Worm (Caenorhabditis elegans) whole organism, L1 larva: ENCODE results near the gene cyy-1.

Source experiments
- C16A3.4 ChIP-seq: fragments of 150-350 bp; optimal IDR thresholded peaks from 2 replicates; lab custom pipeline; 2014; ENCODE audit warnings: missing biosample characterization, missing genetic modification characterization
- C34B4.2 ChIP-seq: sonication (generic microtip); optimal IDR thresholded peaks from 2 replicates; lab custom pipeline; 2017; ENCODE audit warnings: mild to moderate bottlenecking, missing genetic modification characterization, missing compliant biosample characterization
- F16B12.6 ChIP-seq: fragments of 150-350 bp; optimal IDR thresholded peaks from 2 replicates; lab custom pipeline; 2014; ENCODE audit warnings: missing biosample characterization, missing genetic modification characterization
- aha-1 ChIP-seq: fragments of 150-350 bp; optimal IDR thresholded peaks from 2 replicates; lab custom pipeline; 2014; ENCODE audit warnings: missing biosample characterization, missing genetic modification characterization
- alr-1 ChIP-seq: fragments of 200-800 bp; sonication (Bioruptor generic); optimal IDR thresholded peaks from 2 replicates; lab custom pipeline; 2018; ENCODE audit warnings: borderline replicate concordance, mild to moderate bottlenecking, missing genetic modification characterization, missing compliant biosample characterization
- blmp-1 ChIP-seq: fragments of 150-350 bp; optimal IDR thresholded peaks from 2 replicates; lab custom pipeline; 2014; ENCODE audit warnings: missing biosample characterization, missing genetic modification characterization
- ceh-63 ChIP-seq: fragments of 200-800 bp; sonication (Bioruptor generic); optimal IDR thresholded peaks from 2 replicates; lab custom pipeline; 2018; ENCODE audit warnings: mild to moderate bottlenecking, missing genetic modification characterization, missing compliant biosample characterization
- ceh-8 ChIP-seq: fragments of 200-800 bp; sonication (Bioruptor generic); optimal IDR thresholded peaks from 2 replicates; lab custom pipeline; 2018; ENCODE audit warnings: mild to moderate bottlenecking, missing genetic modification characterization, moderate library complexity, missing compliant biosample characterization
- ceh-82 ChIP-seq, 3 experiments: fragments of 150-350 bp in 1 of 3; sonication (generic microtip) in 2 of 3; optimal IDR thresholded peaks; 2 replicates each; lab custom pipeline; 2014 to 2017; ENCODE audit warnings: missing biosample characterization in 3 of 3, missing genetic modification characterization in 3 of 3
- ces-1 ChIP-seq: fragments of 150-350 bp; optimal IDR thresholded peaks from 2 replicates; lab custom pipeline; 2014; ENCODE audit warnings: missing biosample characterization, missing genetic modification reagents, missing genetic modification characterization
- dpl-1 ChIP-seq, 3 experiments: fragments of 150-350 bp in 2 of 3; sonication (generic microtip) in 1 of 3; optimal IDR thresholded peaks; 2 replicates each; lab custom pipeline; 2014 to 2017; ENCODE audit warnings: missing biosample characterization in 3 of 3, missing genetic modification characterization in 3 of 3, missing genetic modification reagents in 3 of 3
- dsc-1 ChIP-seq: sonication (generic microtip); optimal IDR thresholded peaks from 2 replicates; lab custom pipeline; 2016; ENCODE audit warnings: mild to moderate bottlenecking, missing genetic modification characterization, missing compliant biosample characterization
- egl-13 ChIP-seq: sonication (generic microtip); optimal IDR thresholded peaks from 2 replicates; lab custom pipeline; 2016; ENCODE audit warnings: missing genotype, missing genetic modification reagents, missing genetic modification characterization, missing compliant biosample characterization
- egl-27 ChIP-seq, 2 experiments: fragments of 150-350 bp in 1 of 2; sonication (generic microtip); optimal IDR thresholded peaks; 3 replicates each; lab custom pipeline; 2017 to 2018; ENCODE audit warnings: missing biosample characterization in 2 of 2, missing genetic modification characterization in 2 of 2, missing genetic modification reagents in 2 of 2
- elt-2 ChIP-seq: sonication (generic microtip); optimal IDR thresholded peaks from 2 replicates; lab custom pipeline; 2016; ENCODE audit warnings: missing genetic modification characterization, mild to moderate bottlenecking, inconsistent platforms, missing compliant biosample characterization, missing genetic modification reagents
- elt-3 ChIP-seq, 6 experiments: fragments of 150-350 bp in 1 of 6; sonication (generic microtip); optimal IDR thresholded peaks; 2 replicates each; lab custom pipeline; 2017 to 2018; ENCODE audit warnings: missing biosample characterization in 6 of 6, missing genetic modification characterization in 6 of 6, inconsistent platforms in 1 of 6
- fkh-8 ChIP-seq: sonication (generic microtip); optimal IDR thresholded peaks from 2 replicates; lab custom pipeline; 2016; ENCODE audit warnings: mild to moderate bottlenecking, missing genetic modification characterization, missing compliant biosample characterization
- grh-1 ChIP-seq: fragments of 200-800 bp; sonication (Bioruptor generic); IDR thresholded peaks from 2 replicates; pipeline ENCODE4 v1.3.6; 2022; ENCODE audit warnings: missing genetic modification reagents, missing genetic modification characterization, missing compliant biosample characterization
- hlh-17 ChIP-seq: fragments of 200-800 bp; sonication (Bioruptor generic); optimal IDR thresholded peaks from 2 replicates; lab custom pipeline; 2018; ENCODE audit warnings: missing genetic modification characterization, mild to moderate bottlenecking, missing compliant biosample characterization, moderate library complexity, borderline replicate concordance
- irx-1 ChIP-seq: sonication (generic microtip); optimal IDR thresholded peaks from 2 replicates; lab custom pipeline; 2016; ENCODE audit warnings: missing genetic modification characterization, missing compliant biosample characterization
- isw-1 ChIP-seq: fragments of 200-800 bp; sonication (Bioruptor generic); IDR thresholded peaks from 2 replicates; pipeline ENCODE4 v1.3.6; 2022; ENCODE audit warnings: missing genetic modification characterization, missing compliant biosample characterization
- jun-1 ChIP-seq: fragments of 150-350 bp; optimal IDR thresholded peaks from 2 replicates; lab custom pipeline; 2014; ENCODE audit warnings: missing biosample characterization, missing genetic modification reagents, missing genetic modification characterization
- lin-14 ChIP-seq: fragments of 200-800 bp; sonication (Bioruptor generic); optimal IDR thresholded peaks from 2 replicates; lab custom pipeline; 2018; ENCODE audit warnings: mild to moderate bottlenecking, missing genetic modification characterization, moderate library complexity, missing compliant biosample characterization
- lin-35 ChIP-seq, 2 experiments: fragments of 150-350 bp; optimal IDR thresholded peaks; 2 replicates each; lab custom pipeline; 2014; ENCODE audit warnings: missing biosample characterization in 2 of 2, missing genetic modification characterization in 2 of 2, missing genetic modification reagents in 2 of 2
- lir-3 ChIP-seq: sonication (generic microtip); optimal IDR thresholded peaks from 2 replicates; lab custom pipeline; 2016; ENCODE audit warnings: mild to moderate bottlenecking, missing genetic modification characterization, moderate library complexity, missing compliant biosample characterization; ENCODE audit not compliant: poor library complexity
- mab-9 ChIP-seq: fragments of 200-800 bp; sonication (Bioruptor generic); IDR thresholded peaks from 2 replicates; pipeline ENCODE4 v1.3.6; 2022; ENCODE audit warnings: missing genetic modification reagents, missing genetic modification characterization, missing compliant biosample characterization
- mef-2 ChIP-seq: fragments of 150-350 bp; optimal IDR thresholded peaks from 2 replicates; lab custom pipeline; 2014; ENCODE audit warnings: missing biosample characterization, missing genetic modification characterization
- mep-1 ChIP-seq: fragments of 150-350 bp; optimal IDR thresholded peaks from 2 replicates; lab custom pipeline; 2014; ENCODE audit warnings: missing biosample characterization, missing genetic modification characterization
- nhr-11 ChIP-seq: fragments of 150-350 bp; optimal IDR thresholded peaks from 2 replicates; lab custom pipeline; 2014; ENCODE audit warnings: missing biosample characterization, missing genetic modification characterization
- nhr-12 ChIP-seq: sonication (generic microtip); optimal IDR thresholded peaks from 2 replicates; lab custom pipeline; 2017; ENCODE audit warnings: missing biosample characterization, missing genetic modification characterization
- nhr-20 ChIP-seq: sonication (generic microtip); optimal IDR thresholded peaks from 2 replicates; lab custom pipeline; 2016; ENCODE audit warnings: mild to moderate bottlenecking, missing genetic modification characterization, missing compliant biosample characterization
- nhr-47 ChIP-seq: sonication (generic microtip); optimal IDR thresholded peaks from 2 replicates; lab custom pipeline; 2016; ENCODE audit warnings: mild to moderate bottlenecking, missing genetic modification characterization, moderate library complexity, missing compliant biosample characterization
- nhr-71 ChIP-seq: sonication (generic microtip); optimal IDR thresholded peaks from 2 replicates; lab custom pipeline; 2016; ENCODE audit warnings: mild to moderate bottlenecking, missing genetic modification characterization, moderate library complexity, missing compliant biosample characterization
- nhr-76 ChIP-seq: sonication (generic microtip); optimal IDR thresholded peaks from 2 replicates; lab custom pipeline; 2017; ENCODE audit warnings: missing biosample characterization, missing genetic modification characterization
- nhr-77 ChIP-seq: fragments of 150-350 bp; optimal IDR thresholded peaks from 2 replicates; lab custom pipeline; 2014; ENCODE audit warnings: missing biosample characterization, missing genetic modification characterization
- nhr-84 ChIP-seq: sonication (generic microtip); optimal IDR thresholded peaks from 2 replicates; lab custom pipeline; 2017; ENCODE audit warnings: missing biosample characterization, missing genetic modification characterization
- nhr-85 ChIP-seq: sonication (generic microtip); peaks from one replicate; lab custom pipeline; 2016; ENCODE audit warnings: missing genetic modification characterization, inconsistent platforms, missing compliant biosample characterization
- nhr-90 ChIP-seq: sonication (generic microtip); optimal IDR thresholded peaks from 2 replicates; lab custom pipeline; 2016; ENCODE audit warnings: mild to moderate bottlenecking, missing genetic modification characterization, missing compliant biosample characterization; ENCODE audit not compliant: poor library complexity
- pqm-1 ChIP-seq: sonication (generic microtip); optimal IDR thresholded peaks from 3 replicates; lab custom pipeline; 2017; ENCODE audit warnings: missing biosample characterization, missing genetic modification characterization
- skn-1 ChIP-seq: fragments of 150-350 bp; optimal IDR thresholded peaks from 2 replicates; lab custom pipeline; 2014; ENCODE audit warnings: missing biosample characterization, missing genetic modification characterization
- snpc-4 ChIP-seq: fragments of 150-350 bp; optimal IDR thresholded peaks from 2 replicates; lab custom pipeline; 2014; ENCODE audit warnings: missing biosample characterization, missing genetic modification characterization
- sox-4 ChIP-seq: sonication (generic microtip); optimal IDR thresholded peaks from 2 replicates; lab custom pipeline; 2016; ENCODE audit warnings: missing genetic modification characterization, missing compliant biosample characterization
- sptf-1 ChIP-seq: fragments of 150-350 bp; optimal IDR thresholded peaks from 2 replicates; lab custom pipeline; 2014; ENCODE audit warnings: missing biosample characterization, missing genetic modification characterization
- swsn-7 ChIP-seq: sonication (generic microtip); optimal IDR thresholded peaks from 2 replicates; lab custom pipeline; 2016; ENCODE audit warnings: missing genetic modification characterization, missing compliant biosample characterization
- tbx-2 ChIP-seq: sonication (generic microtip); optimal IDR thresholded peaks from 2 replicates; lab custom pipeline; 2016; ENCODE audit warnings: missing genetic modification characterization, missing compliant biosample characterization
- tlp-1 ChIP-seq: fragments of 150-350 bp; optimal IDR thresholded peaks from 2 replicates; lab custom pipeline; 2014; ENCODE audit warnings: missing biosample characterization, missing genetic modification characterization
- unc-130 ChIP-seq: fragments of 150-350 bp; optimal IDR thresholded peaks from 2 replicates; lab custom pipeline; 2017; ENCODE audit warnings: missing biosample characterization, missing genetic modification characterization, inconsistent platforms
- unc-30 ChIP-seq: sonication (generic microtip); optimal IDR thresholded peaks from 2 replicates; lab custom pipeline; 2017; ENCODE audit warnings: missing biosample characterization, missing genetic modification characterization
- unc-98 ChIP-seq: fragments of 200-800 bp; sonication (Bioruptor generic); IDR thresholded peaks from 2 replicates; pipeline ENCODE4 v1.3.6; 2022; ENCODE audit warnings: missing genetic modification characterization, missing compliant biosample characterization
- vab-15 ChIP-seq: sonication (generic microtip); optimal IDR thresholded peaks from 2 replicates; lab custom pipeline; 2017; ENCODE audit warnings: missing genotype, mild to moderate bottlenecking, missing genetic modification characterization, missing compliant biosample characterization
- zag-1 ChIP-seq: fragments of 150-350 bp; optimal IDR thresholded peaks from 2 replicates; lab custom pipeline; 2014; ENCODE audit warnings: missing biosample characterization, missing genetic modification characterization
- zip-4 ChIP-seq: fragments of 200-800 bp; sonication (Bioruptor generic); optimal IDR thresholded peaks from 2 replicates; lab custom pipeline; 2018; ENCODE audit warnings: mild to moderate bottlenecking, missing genetic modification characterization, moderate library complexity, missing compliant biosample characterization
- ztf-11 ChIP-seq, 2 experiments: sonication (generic microtip); optimal IDR thresholded peaks; 2 replicates each; lab custom pipeline; 2016 to 2017; ENCODE audit warnings: missing genetic modification characterization in 2 of 2, missing biosample characterization in 1 of 2, missing compliant biosample characterization in 1 of 2
- ztf-4 ChIP-seq: fragments of 150-350 bp; optimal IDR thresholded peaks from 2 replicates; lab custom pipeline; 2014; ENCODE audit warnings: missing biosample characterization, missing genetic modification characterization

Gene cyy-1

ce11 chrIII:8400478-8400877, 5.2 kb upstream of the cyy-1 start:
- TF ChIP-seq nhr-90, result no peak
- TF ChIP-seq lin-14 (GFP tag; lab: Kevin White, UChicago), result peak; percentile 7
- no peak for TF ChIP-seq isw-1 (GFP tag; lab: Robert Waterston, UW)
- TF ChIP-seq swsn-7 (tag; lab: Kevin White, UChicago), result no peak
- TF ChIP-seq jun-1, result peak; percentile 44
- no peak for TF ChIP-seq F16B12.6 (tag; lab: Kevin White, UChicago)
- no peak for TF ChIP-seq dpl-1 (GFP tag; optimal IDR thresholded peaks at IDR 0.05; lab: Kevin White, UChicago)
- no peak for TF ChIP-seq nhr-85 (tag; lab: Kevin White, UChicago)
- TF ChIP-seq C16A3.4, result no peak
- peak; percentile 26 for TF ChIP-seq nhr-20 (tag; lab: Kevin White, UChicago)
- no peak for TF ChIP-seq unc-130 (tag; lab: Kevin White, UChicago)
- TF ChIP-seq lin-35 (GFP tag; optimal IDR thresholded peaks at IDR 0.05; lab: Kevin White, UChicago), result no peak
- no peak for TF ChIP-seq nhr-84
- no peak for TF ChIP-seq unc-30 (tag; lab: Kevin White, UChicago)
- TF ChIP-seq skn-1, result no peak
- TF ChIP-seq nhr-76 (tag; lab: Kevin White, UChicago), result no peak
- no peak for TF ChIP-seq nhr-47 (tag; lab: Kevin White, UChicago)
- no peak for TF ChIP-seq sptf-1
- TF ChIP-seq hlh-17 (GFP tag; lab: Kevin White, UChicago), result no peak
- TF ChIP-seq elt-3 (tag; optimal IDR thresholded peaks at IDR 0.05; lab: Kevin White, UChicago), result no peak
- TF ChIP-seq C34B4.2 (tag; lab: Kevin White, UChicago), result no peak
- peak; percentile 97 for TF ChIP-seq elt-2 (tag; lab: Kevin White, UChicago)
- TF ChIP-seq ztf-4 (tag; lab: Kevin White, UChicago), result no peak
- peak; percentile 97 for TF ChIP-seq pqm-1
- TF ChIP-seq alr-1, result no peak
- TF ChIP-seq unc-98 (GFP tag; lab: Robert Waterston, UW), result no peak
- TF ChIP-seq dsc-1 (tag; lab: Kevin White, UChicago), result no peak
- TF ChIP-seq zip-4 (GFP tag; lab: Kevin White, UChicago), result no peak
- TF ChIP-seq zag-1 (tag; lab: Kevin White, UChicago), result no peak
- TF ChIP-seq nhr-77 (tag; lab: Kevin White, UChicago), result no peak
- no peak for TF ChIP-seq irx-1
- TF ChIP-seq ceh-8 (GFP tag; lab: Kevin White, UChicago), result no peak
- TF ChIP-seq grh-1 (GFP tag; lab: Robert Waterston, UW), result no peak
- TF ChIP-seq mab-9 (GFP tag; lab: Robert Waterston, UW), result no peak
- TF ChIP-seq fkh-8 (tag; lab: Kevin White, UChicago), result no peak
- no peak for TF ChIP-seq ceh-63 (GFP tag; lab: Kevin White, UChicago)
- no peak for TF ChIP-seq mep-1 (tag; lab: Kevin White, UChicago)
- no peak for TF ChIP-seq blmp-1 (tag; lab: Kevin White, UChicago)
- TF ChIP-seq nhr-71 (tag; lab: Kevin White, UChicago), result peak; percentile 11
- no peak for TF ChIP-seq mef-2
- no peak for TF ChIP-seq snpc-4 (tag; lab: Kevin White, UChicago)
- no peak for TF ChIP-seq ztf-11 (tag; optimal IDR thresholded peaks at IDR 0.05; lab: Kevin White, UChicago)
- no peak for TF ChIP-seq aha-1 (tag; lab: Kevin White, UChicago)
- TF ChIP-seq ceh-82 (tag; optimal IDR thresholded peaks at IDR 0.05; lab: Kevin White, UChicago), result no peak
- no peak for TF ChIP-seq ces-1 (GFP tag; lab: Kevin White, UChicago)
- no peak for TF ChIP-seq vab-15 (tag; lab: Kevin White, UChicago)
- no peak for TF ChIP-seq lir-3
- TF ChIP-seq tlp-1 (tag; lab: Kevin White, UChicago), result peak; percentile 79
- TF ChIP-seq tbx-2 (tag; lab: Kevin White, UChicago), result no peak
- no peak for TF ChIP-seq nhr-12 (tag; lab: Kevin White, UChicago)
- TF ChIP-seq egl-27 (tag; optimal IDR thresholded peaks at IDR 0.05; lab: Kevin White, UChicago), result no peak
- no peak for TF ChIP-seq sox-4 (tag; lab: Kevin White, UChicago)
- TF ChIP-seq egl-13 (tag; lab: Kevin White, UChicago), result no peak
- no peak for TF ChIP-seq nhr-11 (tag; lab: Kevin White, UChicago)
